Worm (Caenorhabditis elegans) whole organism, mixed stage, embryonic: ENCODE data around the gene tmem-184.

Experiments used
- drap-1 ChIP-seq: fragments of 200-800 bp; sonication (Bioruptor generic); optimal IDR thresholded peaks from 3 replicates; lab custom pipeline; 2018; ENCODE audit warnings: mild to moderate bottlenecking, missing genetic modification characterization, missing compliant biosample characterization
- flh-1 ChIP-seq: fragments of 200-800 bp; sonication (Bioruptor generic); optimal IDR thresholded peaks from 2 replicates; lab custom pipeline; 2018; ENCODE audit warnings: mild to moderate bottlenecking, missing genetic modification characterization, moderate library complexity, missing compliant biosample characterization
- ham-2 ChIP-seq: fragments of 200-800 bp; sonication (Bioruptor generic); optimal IDR thresholded peaks from 2 replicates; lab custom pipeline; 2018; ENCODE audit warnings: mild to moderate bottlenecking, missing genetic modification characterization, missing compliant biosample characterization
- hlh-1 ChIP-seq: fragments of 150-350 bp; optimal IDR thresholded peaks from 2 replicates; lab custom pipeline; 2014; ENCODE audit warnings: missing biosample characterization, missing genetic modification reagents, missing genetic modification characterization
- lin-13 ChIP-seq: fragments of 150-350 bp; optimal IDR thresholded peaks from 2 replicates; lab custom pipeline; 2014; ENCODE audit warnings: missing biosample characterization, missing genetic modification characterization
- lin-32 ChIP-seq: fragments of 200-800 bp; sonication (Bioruptor generic); optimal IDR thresholded peaks from 2 replicates; lab custom pipeline; 2018; ENCODE audit warnings: mild to moderate bottlenecking, missing genetic modification characterization, missing compliant biosample characterization
- lsy-2 ChIP-seq: fragments of 150-350 bp; optimal IDR thresholded peaks from 2 replicates; lab custom pipeline; 2014; ENCODE audit warnings: missing biosample characterization, missing genetic modification characterization
- mep-1 ChIP-seq: fragments of 150-350 bp; optimal IDR thresholded peaks from 2 replicates; lab custom pipeline; 2017; ENCODE audit warnings: missing biosample characterization, missing genetic modification reagents, missing genetic modification characterization, inconsistent platforms
- nhr-12 ChIP-seq: fragments of 150-350 bp; optimal IDR thresholded peaks from 2 replicates; lab custom pipeline; 2014; ENCODE audit warnings: missing biosample characterization, missing genetic modification characterization
- pha-4 ChIP-seq: fragments of 150-350 bp; optimal IDR thresholded peaks from 2 replicates; lab custom pipeline; 2018; ENCODE audit warnings: missing biosample characterization, missing genetic modification reagents, missing genetic modification characterization
- snpc-4 ChIP-seq: fragments of 150-350 bp; optimal IDR thresholded peaks from 2 replicates; lab custom pipeline; 2014; ENCODE audit warnings: missing biosample characterization, missing genetic modification characterization
- unc-62 ChIP-seq: fragments of 150-350 bp; optimal IDR thresholded peaks from 2 replicates; lab custom pipeline; 2014; ENCODE audit warnings: missing biosample characterization, missing genetic modification reagents, missing genetic modification characterization
- ztf-11 ChIP-seq: fragments of 150-350 bp; optimal IDR thresholded peaks from 2 replicates; lab custom pipeline; 2014; ENCODE audit warnings: missing biosample characterization, missing genetic modification characterization

- TF ChIP-seq drap-1 (GFP tag; lab: Kevin White, UChicago) = no peak
- no peak for TF ChIP-seq unc-62
- TF ChIP-seq flh-1 (GFP tag; lab: Kevin White, UChicago) = no peak
- TF ChIP-seq pha-4 (tag; lab: Kevin White, UChicago) = no peak
- TF ChIP-seq snpc-4 = no peak
- TF ChIP-seq ham-2 (GFP tag; lab: Kevin White, UChicago) = no peak
- TF ChIP-seq ztf-11 = no peak
- TF ChIP-seq lin-13 (tag; lab: Kevin White, UChicago) = no peak
- TF ChIP-seq lsy-2 (tag; lab: Kevin White, UChicago) = no peak
- TF ChIP-seq mep-1 (tag; lab: Kevin White, UChicago) = no peak
- no peak for TF ChIP-seq hlh-1 (tag; lab: Kevin White, UChicago)
- TF ChIP-seq lin-32 (GFP tag; lab: Kevin White, UChicago) = no peak
- TF ChIP-seq nhr-12 = no peak
Observed at ce11 chrX:14751911-14752310, 45.2 kb upstream of the tmem-184 start, which contains the start of gene C05G5.3.
